Worm (Caenorhabditis elegans): Measurements from ENCODE around the gene pde-3.

DNA sequence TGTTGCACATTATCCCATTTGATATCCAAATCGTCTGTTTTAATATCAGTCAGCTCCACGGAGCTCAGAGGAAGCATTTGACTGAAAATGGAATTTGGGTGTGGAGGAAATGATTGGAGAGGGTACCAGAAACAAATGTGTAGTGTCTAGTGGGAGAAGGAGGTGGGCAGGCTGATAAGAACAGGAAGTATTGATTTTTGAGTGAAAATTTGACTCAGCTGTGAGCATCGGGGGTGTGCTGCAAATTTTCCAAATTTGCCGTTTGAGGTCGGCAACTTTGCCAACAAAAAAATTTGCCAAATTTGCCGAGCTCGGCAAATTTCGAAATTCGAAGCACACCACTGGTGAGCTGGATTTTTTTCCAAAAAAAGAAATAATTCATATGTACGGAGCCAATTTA is 38.6 kb downstream of the pde-3 start, which contains the start of gene Y53F4B.1:
- no peak for TF ChIP-seq ces-1 (GFP tag; optimal IDR thresholded peaks at IDR 0.05)
- TF ChIP-seq elt-3 (tag; optimal IDR thresholded peaks at IDR 0.05), result no peak
- TF ChIP-seq sptf-1 (tag; optimal IDR thresholded peaks at IDR 0.05), result no peak
- no peak for TF ChIP-seq unc-39 (tag; optimal IDR thresholded peaks at IDR 0.05)
- no peak for TF ChIP-seq pha-4 (tag; optimal IDR thresholded peaks at IDR 0.05)
- no peak for TF ChIP-seq nhr-2 (tag; optimal IDR thresholded peaks at IDR 0.05)
- no peak for TF ChIP-seq lsy-2 (tag; optimal IDR thresholded peaks at IDR 0.05)
